Worm (Caenorhabditis elegans): ENCODE data around the gene smf-2.

Gene smf-2

ce11 chrX:6718595-6718994 is at the start of gene smf-2:
TSS of gene smf-2 (minus strand) at chrX:6718695.
- TF ChIP-seq lsy-12 (tag; optimal IDR thresholded peaks at IDR 0.05), result no peak
- TF ChIP-seq ceh-16 (tag; optimal IDR thresholded peaks at IDR 0.05), result no peak
- no peak for TF ChIP-seq elt-2 (tag; optimal IDR thresholded peaks at IDR 0.05)
- TF ChIP-seq skn-1 (tag; optimal IDR thresholded peaks at IDR 0.05), result no peak
- TF ChIP-seq lin-39 (tag; optimal IDR thresholded peaks at IDR 0.05), result no peak
- no peak for TF ChIP-seq snpc-4 (tag; optimal IDR thresholded peaks at IDR 0.05)
- TF ChIP-seq ceh-82 (tag; optimal IDR thresholded peaks at IDR 0.05), result no peak
- no peak for TF ChIP-seq pha-4 (tag; optimal IDR thresholded peaks at IDR 0.05)
- TF ChIP-seq egl-5 (tag; optimal IDR thresholded peaks at IDR 0.05), result no peak
- no peak for TF ChIP-seq nhr-76 (tag; optimal IDR thresholded peaks at IDR 0.05)
- TF ChIP-seq elt-1 (tag; optimal IDR thresholded peaks at IDR 0.05), result no peak
- TF ChIP-seq pqm-1 (tag; optimal IDR thresholded peaks at IDR 0.05), result no peak
- TF ChIP-seq nhr-11 (tag; optimal IDR thresholded peaks at IDR 0.05), result no peak
- no peak for TF ChIP-seq lin-15B (tag; optimal IDR thresholded peaks at IDR 0.05)
- TF ChIP-seq mdl-1 (tag; optimal IDR thresholded peaks at IDR 0.05), result no peak
- no peak for TF ChIP-seq nhr-12 (tag; optimal IDR thresholded peaks at IDR 0.05)
- TF ChIP-seq nfya-1 (tag; optimal IDR thresholded peaks at IDR 0.05; ENCODE audit: insufficient read depth), result no peak
- TF ChIP-seq nhr-28 (tag; optimal IDR thresholded peaks at IDR 0.05), result no peak
- TF ChIP-seq ceh-28 (tag; optimal IDR thresholded peaks at IDR 0.05), result no peak

ce11 chrX:6761688-6762185 is 43.2 kb upstream of the smf-2 start, which contains the start of gene abts-4:
TSS of gene abts-4 (minus strand) at chrX:6761738.
- TF ChIP-seq ztf-4 (tag; optimal IDR thresholded peaks at IDR 0.05) (no peak), ama-1 (optimal IDR thresholded peaks at IDR 0.05) (no peak), daf-12 (tag; optimal IDR thresholded peaks at IDR 0.05) (no peak), nhr-43 (tag; optimal IDR thresholded peaks at IDR 0.05; ENCODE audit: poor library complexity, severe bottlenecking) (no peak), mml-1 (tag; optimal IDR thresholded peaks at IDR 0.05) (no peak), skn-1 (tag; optimal IDR thresholded peaks at IDR 0.05) (no peak), nhr-23 (tag; optimal IDR thresholded peaks at IDR 0.05) (no peak), pha-4 (tag; optimal IDR thresholded peaks at IDR 0.05) (peak; percentile 35), fkh-2 (tag; optimal IDR thresholded peaks at IDR 0.05) (no peak), eor-1 (tag; optimal IDR thresholded peaks at IDR 0.05) (no peak), nhr-67 (tag; optimal IDR thresholded peaks at IDR 0.05) (no peak), pqm-1 (tag; optimal IDR thresholded peaks at IDR 0.05) (peak; percentile 16), lsy-12 (tag; optimal IDR thresholded peaks at IDR 0.05) (no peak), ceh-16 (tag; optimal IDR thresholded peaks at IDR 0.05) (no peak), fos-1 (tag; optimal IDR thresholded peaks at IDR 0.05) (no peak), nhr-11 (tag; optimal IDR thresholded peaks at IDR 0.05) (no peak), elt-2 (tag; optimal IDR thresholded peaks at IDR 0.05) (peak; percentile 72)

ce11 chrX:6761211-6761610 is 42.7 kb upstream of the smf-2 start:
- TF ChIP-seq daf-12 (tag; optimal IDR thresholded peaks at IDR 0.05) (no peak), elt-2 (tag; optimal IDR thresholded peaks at IDR 0.05) (peak; percentile 51), pqm-1 (tag; optimal IDR thresholded peaks at IDR 0.05) (peak; percentile 44)

ce11 chrX:6750145-6750544 is 31.6 kb upstream of the smf-2 start:
- TF ChIP-seq nhr-77 (tag; optimal IDR thresholded peaks at IDR 0.05) (no peak), egl-5 (tag; optimal IDR thresholded peaks at IDR 0.05) (peak; percentile 75), pqm-1 (tag; optimal IDR thresholded peaks at IDR 0.05) (peak; percentile 87), daf-12 (tag; optimal IDR thresholded peaks at IDR 0.05) (no peak), nhr-76 (tag; optimal IDR thresholded peaks at IDR 0.05) (no peak), nfya-1 (tag; optimal IDR thresholded peaks at IDR 0.05; ENCODE audit: insufficient read depth) (peak; percentile 75), elt-1 (tag; optimal IDR thresholded peaks at IDR 0.05) (peak; percentile 54), jun-1 (tag; optimal IDR thresholded peaks at IDR 0.05) (peak; percentile 85), fos-1 (tag; optimal IDR thresholded peaks at IDR 0.05) (no peak), nhr-11 (tag; optimal IDR thresholded peaks at IDR 0.05) (peak; percentile 64), nhr-12 (tag; optimal IDR thresholded peaks at IDR 0.05) (no peak), nhr-25 (tag; optimal IDR thresholded peaks at IDR 0.05) (peak; percentile 95), lin-39 (tag; optimal IDR thresholded peaks at IDR 0.05) (peak; percentile 72), sea-2 (GFP tag; optimal IDR thresholded peaks at IDR 0.05) (no peak), ztf-4 (tag; optimal IDR thresholded peaks at IDR 0.05) (no peak), nhr-28 (tag; optimal IDR thresholded peaks at IDR 0.05) (no peak), nhr-23 (tag; optimal IDR thresholded peaks at IDR 0.05) (peak; percentile 86), lin-15B (tag; optimal IDR thresholded peaks at IDR 0.05) (no peak), eor-1 (tag; optimal IDR thresholded peaks at IDR 0.05) (peak; percentile 39 to 57), snpc-4 (tag; optimal IDR thresholded peaks at IDR 0.05) (peak; percentile 31), ceh-9 (tag; optimal IDR thresholded peaks at IDR 0.05) (no peak), ztf-11 (tag; optimal IDR thresholded peaks at IDR 0.05) (no peak), unc-62 (GFP tag; optimal IDR thresholded peaks at IDR 0.05) (peak; percentile 41), ceh-16 (tag; optimal IDR thresholded peaks at IDR 0.05) (no peak), fkh-2 (tag; optimal IDR thresholded peaks at IDR 0.05) (no peak), skn-1 (tag; optimal IDR thresholded peaks at IDR 0.05) (no peak), nhr-67 (tag; optimal IDR thresholded peaks at IDR 0.05) (no peak), ama-1 (optimal IDR thresholded peaks at IDR 0.05) (peak; percentile 70), hmg-11 (tag; optimal IDR thresholded peaks at IDR 0.05) (peak; percentile 68), tbx-2 (tag; optimal IDR thresholded peaks at IDR 0.05) (peak; percentile 77), zag-1 (tag; optimal IDR thresholded peaks at IDR 0.05) (no peak), nhr-43 (tag; optimal IDR thresholded peaks at IDR 0.05; ENCODE audit: poor library complexity, severe bottlenecking) (peak; percentile 83), fkh-10 (GFP tag; optimal IDR thresholded peaks at IDR 0.05) (no peak), aly-2 (tag; optimal IDR thresholded peaks at IDR 0.05) (no peak), egl-27 (tag; optimal IDR thresholded peaks at IDR 0.05) (peak; percentile 84), ceh-82 (tag; optimal IDR thresholded peaks at IDR 0.05) (no peak), ZK546.5 (tag; optimal IDR thresholded peaks at IDR 0.05) (no peak), ceh-28 (tag; optimal IDR thresholded peaks at IDR 0.05) (peak; percentile 45)
